Fruit fly (Drosophila melanogaster) whole organism, wandering third instar larva: ENCODE data around the gene Rat1.

Experiments used
- GATAd ChIP-seq: sonication (Bioruptor generic); optimal IDR thresholded peaks from 2 replicates; lab custom pipeline; 2016; ENCODE audit warnings: missing biosample characterization, missing genetic modification characterization
- HLH106 ChIP-seq: fragments of 200-800 bp; optimal IDR thresholded peaks from 3 replicates; lab custom pipeline; 2019; ENCODE audit warnings: missing biosample characterization, mild to moderate bottlenecking, missing genetic modification characterization, moderate library complexity
- Hnf4 ChIP-seq: fragments of 200-800 bp; sonication (Bioruptor generic); optimal IDR thresholded peaks from 2 replicates; lab custom pipeline; 2016; ENCODE audit warnings: missing biosample characterization, mild to moderate bottlenecking, missing genetic modification characterization
- Jra ChIP-seq: sonication (Bioruptor generic); optimal IDR thresholded peaks from 2 replicates; lab custom pipeline; 2016; ENCODE audit warnings: missing biosample characterization, missing genetic modification characterization
- br ChIP-seq: fragments of 200-800 bp; sonication (Bioruptor generic); optimal IDR thresholded peaks from 2 replicates; lab custom pipeline; 2016; ENCODE audit warnings: missing biosample characterization, missing genetic modification characterization
- h ChIP-seq: fragments of 200-800 bp; sonication (Bioruptor generic); optimal IDR thresholded peaks from 3 replicates; lab custom pipeline; 2016; ENCODE audit warnings: missing biosample characterization, mild to moderate bottlenecking, missing genetic modification characterization
- pan ChIP-seq: fragments of >200 bp; optimal IDR thresholded peaks from 2 replicates; lab custom pipeline; 2017
- psq ChIP-seq: fragments of 200-800 bp; sonication (Bioruptor generic); optimal IDR thresholded peaks from 3 replicates; lab custom pipeline; 2017; ENCODE audit warnings: missing biosample characterization, mild to moderate bottlenecking, missing genetic modification characterization, moderate library complexity
- usp ChIP-seq: fragments of >200 bp; optimal IDR thresholded peaks from 2 replicates; lab custom pipeline; 2017; ENCODE audit warnings: missing biosample characterization, missing genetic modification characterization

DNA sequence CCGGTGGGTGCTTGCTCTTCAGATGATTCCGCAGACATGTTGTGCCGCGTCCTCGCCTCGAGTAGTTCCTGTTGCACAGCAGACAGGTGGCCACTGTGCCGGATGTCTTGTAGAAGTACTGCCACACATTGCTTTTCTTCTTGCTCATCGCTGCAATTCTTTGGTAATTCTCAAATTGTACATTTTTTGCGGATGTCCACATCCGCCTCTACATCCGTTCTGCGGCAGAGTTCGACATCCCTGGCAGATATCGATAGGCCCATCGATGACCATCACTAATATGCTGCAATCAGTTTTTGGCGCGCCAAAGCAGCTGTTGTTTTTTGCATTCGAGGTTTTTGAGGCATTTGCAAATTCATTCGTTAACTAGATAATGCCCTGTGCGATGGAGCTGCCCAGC, 48.8 kb downstream of the Rat1 start, which contains the start of the genes CG13775 and CG3430:
- TF ChIP-seq GATAd (GFP tag; lab: Kevin White, UChicago) (no peak), psq (GFP tag; lab: Kevin White, UChicago) (peak; percentile 0), pan (lab: Kevin White, UChicago) (no peak), usp (GFP tag; lab: Kevin White, UChicago) (no peak), HLH106 (tag; lab: Kevin White, UChicago) (peak; percentile 39), br (GFP tag; lab: Kevin White, UChicago) (no peak), Jra (GFP tag; lab: Kevin White, UChicago) (no peak), Hnf4 (GFP tag; lab: Kevin White, UChicago) (no peak), h (GFP tag; lab: Kevin White, UChicago) (no peak)
